Fruit fly (Drosophila melanogaster): ENCODE data around the gene CG12379.

The CG12379 gene

DNA sequence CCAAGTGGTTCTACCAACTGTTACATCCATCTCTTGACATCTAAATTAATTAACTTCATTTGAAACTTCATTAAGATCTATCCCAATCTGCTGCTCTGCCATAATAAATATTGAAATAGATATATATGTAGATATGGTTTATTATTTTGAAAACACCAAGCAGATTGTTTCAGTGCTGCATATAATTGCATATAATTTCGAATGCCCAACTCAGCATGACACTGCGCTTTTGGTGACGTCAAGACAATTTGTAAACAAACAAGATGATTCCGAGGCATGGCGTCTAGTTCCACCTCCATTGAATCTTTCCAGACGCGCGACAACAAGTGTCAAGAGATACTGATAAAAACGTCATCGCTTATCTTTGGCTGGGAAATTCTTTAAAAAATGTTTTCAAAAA is 7.1 kb upstream of the CG12379 start:
- TF ChIP-seq N (GFP tag; optimal IDR thresholded peaks at IDR 0.05) (no peak), foxo (GFP tag; optimal IDR thresholded peaks at IDR 0.05) (no peak), CrebA (GFP tag; optimal IDR thresholded peaks at IDR 0.05; ENCODE audit: borderline replicate concordance) (no peak), Mio (GFP tag; optimal IDR thresholded peaks at IDR 0.05) (no peak), dsf (GFP tag; optimal IDR thresholded peaks at IDR 0.05; ENCODE audit: borderline replicate concordance) (no peak), dmrt93B (GFP tag; optimal IDR thresholded peaks at IDR 0.05) (no peak), Myc (optimal IDR thresholded peaks at IDR 0.05) (no peak)

dm6 chrX:15740288-15740726 is 6.5 kb upstream of the CG12379 start:
- TF ChIP-seq fru (GFP tag; optimal IDR thresholded peaks at IDR 0.05), result peak; percentile 85
- TF ChIP-seq Hr83 (GFP tag; optimal IDR thresholded peaks at IDR 0.05; ENCODE audit: poor library complexity, severe bottlenecking), result peak; percentile 14
- no peak for TF ChIP-seq Dfd (GFP tag; optimal IDR thresholded peaks at IDR 0.05)
- TF ChIP-seq N (GFP tag; optimal IDR thresholded peaks at IDR 0.05), result no peak
- no peak for TF ChIP-seq Vsx2 (GFP tag; optimal IDR thresholded peaks at IDR 0.05; ENCODE audit: partially characterized antibody)
- peak; percentile 84 for TF ChIP-seq ey (GFP tag; optimal IDR thresholded peaks at IDR 0.05)
- TF ChIP-seq CG32264 (GFP tag; optimal IDR thresholded peaks at IDR 0.05), result peak; percentile 48
- no peak for TF ChIP-seq sage (GFP tag; optimal IDR thresholded peaks at IDR 0.05)
- TF ChIP-seq dsf (GFP tag; optimal IDR thresholded peaks at IDR 0.05; ENCODE audit: borderline replicate concordance), result no peak
- no peak for TF ChIP-seq CrebA (GFP tag; optimal IDR thresholded peaks at IDR 0.05; ENCODE audit: borderline replicate concordance)
- no peak for TF ChIP-seq usp (GFP tag; optimal IDR thresholded peaks at IDR 0.05)
- TF ChIP-seq Mio (GFP tag; optimal IDR thresholded peaks at IDR 0.05), result no peak
- no peak for TF ChIP-seq pan (optimal IDR thresholded peaks at IDR 0.05)
- TF ChIP-seq HLH106 (tag; optimal IDR thresholded peaks at IDR 0.05), result peak; percentile 77
- TF ChIP-seq rgr (GFP tag; optimal IDR thresholded peaks at IDR 0.05), result peak; percentile 82
- TF ChIP-seq brk (GFP tag; optimal IDR thresholded peaks at IDR 0.05), result no peak
- TF ChIP-seq woc (GFP tag; optimal IDR thresholded peaks at IDR 0.05), result peak; percentile 52
- TF ChIP-seq dl (GFP tag; optimal IDR thresholded peaks at IDR 0.05; ENCODE audit: insufficient read depth in 1 of 2, partially characterized antibody in 2 of 2), result no peak
- TF ChIP-seq foxo (GFP tag; optimal IDR thresholded peaks at IDR 0.05), result peak; percentile 49 to 85
- TF ChIP-seq Rel (GFP tag; optimal IDR thresholded peaks at IDR 0.05), result no peak
- peak; percentile 57 for TF ChIP-seq Rel (tag; optimal IDR thresholded peaks at IDR 0.05)
- no peak for TF ChIP-seq lola (GFP tag; optimal IDR thresholded peaks at IDR 0.05)
- TF ChIP-seq psq (GFP tag; optimal IDR thresholded peaks at IDR 0.05), result peak; percentile 61
- TF ChIP-seq tai (GFP tag; optimal IDR thresholded peaks at IDR 0.05), result no peak
- TF ChIP-seq jim (GFP tag; optimal IDR thresholded peaks at IDR 0.05), result no peak
- no peak for TF ChIP-seq Dif (GFP tag; optimal IDR thresholded peaks at IDR 0.05; ENCODE audit: partially characterized antibody)
- TF ChIP-seq dmrt93B (GFP tag; optimal IDR thresholded peaks at IDR 0.05), result no peak
- TF ChIP-seq Sp1 (GFP tag; optimal IDR thresholded peaks at IDR 0.05), result peak; percentile 84
- TF ChIP-seq br (GFP tag; optimal IDR thresholded peaks at IDR 0.05), result peak; percentile 86
- no peak for TF ChIP-seq CG9705 (GFP tag; optimal IDR thresholded peaks at IDR 0.05)
- TF ChIP-seq Jra (GFP tag; optimal IDR thresholded peaks at IDR 0.05), result peak; percentile 74
- TF ChIP-seq sv (GFP tag; optimal IDR thresholded peaks at IDR 0.05), result peak; percentile 55
- TF ChIP-seq Abd-B (GFP tag; optimal IDR thresholded peaks at IDR 0.05), result no peak
- peak; percentile 97 for TF ChIP-seq h (GFP tag; optimal IDR thresholded peaks at IDR 0.05)
- peak; percentile 82 for TF ChIP-seq OdsH (GFP tag; optimal IDR thresholded peaks at IDR 0.05)
- TF ChIP-seq Myc (optimal IDR thresholded peaks at IDR 0.05), result no peak
- peak; percentile 84 for TF ChIP-seq Hnf4 (GFP tag; optimal IDR thresholded peaks at IDR 0.05)
- no peak for TF ChIP-seq Hr78 (GFP tag; optimal IDR thresholded peaks at IDR 0.05)
- TF ChIP-seq GATAd (GFP tag; optimal IDR thresholded peaks at IDR 0.05), result no peak
